Fruit fly (Drosophila melanogaster) whole organism, embryonic: ENCODE data around the gene tai.

ENCODE experiments used
- Bdp1 ChIP-seq: fragments of 200-800 bp; sonication (Bioruptor generic); optimal IDR thresholded peaks from 3 replicates; lab custom pipeline; 2016; ENCODE audit warnings: missing biosample characterization, missing genetic modification characterization
- Bgb ChIP-seq: fragments of 200-800 bp; sonication (Bioruptor generic); IDR thresholded peaks from 2 replicates; pipeline ENCODE4 v1.3.6; 2022; ENCODE audit warnings: missing biosample characterization, missing genetic modification characterization; ENCODE audit not compliant: partially characterized antibody
- Bteb2 ChIP-seq: fragments of 200-800 bp; sonication (Bioruptor generic); optimal IDR thresholded peaks from 2 replicates; lab custom pipeline; 2016; ENCODE audit warnings: missing biosample characterization, missing genetic modification characterization
- CG10267 ChIP-seq: fragments of 200-800 bp; sonication (Bioruptor generic); optimal IDR thresholded peaks from 2 replicates; lab custom pipeline; 2018; ENCODE audit warnings: missing biosample characterization, mild to moderate bottlenecking, missing genetic modification characterization, moderate library complexity
- CG10366 ChIP-seq: fragments of 200-800 bp; sonication (Bioruptor generic); IDR thresholded peaks from 2 replicates; pipeline ENCODE4 v1.3.6; 2022; ENCODE audit warnings: missing biosample characterization, missing genetic modification characterization
- CG10543 ChIP-seq: fragments of 200-800 bp; sonication (Bioruptor generic); optimal IDR thresholded peaks from 3 replicates; lab custom pipeline; 2017; ENCODE audit warnings: missing biosample characterization, mild to moderate bottlenecking, missing genetic modification characterization, moderate library complexity
- CG10959 ChIP-seq: fragments of 200-800 bp; sonication (Bioruptor generic); IDR thresholded peaks from 2 replicates; pipeline ENCODE4 v1.3.6; 2022; ENCODE audit warnings: missing biosample characterization, missing genetic modification characterization
- CG11504 ChIP-seq: fragments of 200-800 bp; sonication (Bioruptor generic); optimal IDR thresholded peaks from 3 replicates; lab custom pipeline; 2019; ENCODE audit warnings: missing biosample characterization, mild to moderate bottlenecking, missing genetic modification characterization, moderate library complexity
- CG11696 ChIP-seq: fragments of 200-800 bp; sonication (Bioruptor generic); IDR thresholded peaks from 2 replicates; pipeline ENCODE4 v1.3.6; 2022; ENCODE audit warnings: missing biosample characterization, missing genetic modification characterization
- CG11723 ChIP-seq: fragments of 200-800 bp; sonication (Bioruptor generic); optimal IDR thresholded peaks from 2 replicates; lab custom pipeline; 2017; ENCODE audit warnings: missing biosample characterization, mild to moderate bottlenecking, missing genetic modification characterization
- CG12744 ChIP-seq: fragments of 200-800 bp; sonication (Bioruptor generic); optimal IDR thresholded peaks from 2 replicates; lab custom pipeline; 2016; ENCODE audit warnings: missing biosample characterization, missing genetic modification characterization
- CG12769 ChIP-seq: fragments of 200-800 bp; sonication (Bioruptor generic); optimal IDR thresholded peaks from 2 replicates; lab custom pipeline; 2019; ENCODE audit warnings: missing biosample characterization, mild to moderate bottlenecking, missing genetic modification characterization, moderate library complexity
- CG13894 ChIP-seq: fragments of 200-800 bp; sonication (Bioruptor generic); optimal IDR thresholded peaks from 3 replicates; lab custom pipeline; 2018; ENCODE audit warnings: missing biosample characterization, mild to moderate bottlenecking, missing genetic modification characterization, moderate library complexity
- CG14014 ChIP-seq: fragments of 200-800 bp; sonication (Bioruptor generic); IDR thresholded peaks from 2 replicates; pipeline ENCODE4 v1.3.6; 2022; ENCODE audit warnings: missing biosample characterization, missing genetic modification characterization
- CG16779 ChIP-seq: fragments of 200-800 bp; sonication (Bioruptor generic); IDR thresholded peaks from 2 replicates; pipeline ENCODE4 v1.3.6; 2022; ENCODE audit warnings: missing biosample characterization, missing genetic modification characterization
- CG17568 ChIP-seq: fragments of 200-800 bp; sonication (Bioruptor generic); optimal IDR thresholded peaks from 2 replicates; lab custom pipeline; 2018; ENCODE audit warnings: missing biosample characterization, mild to moderate bottlenecking, missing genetic modification characterization, moderate library complexity
- CG2712 ChIP-seq: fragments of 200-800 bp; optimal IDR thresholded peaks from 3 replicates; lab custom pipeline; 2019; ENCODE audit warnings: missing biosample characterization, mild to moderate bottlenecking, missing genetic modification characterization, moderate library complexity
- CG30431 ChIP-seq: fragments of 200-800 bp; sonication (Bioruptor generic); optimal IDR thresholded peaks from 2 replicates; lab custom pipeline; 2017; ENCODE audit warnings: missing biosample characterization, missing genetic modification characterization
- CG3281 ChIP-seq: fragments of 200-800 bp; sonication (Bioruptor generic); optimal IDR thresholded peaks from 3 replicates; lab custom pipeline; 2017; ENCODE audit warnings: missing biosample characterization, mild to moderate bottlenecking, missing genetic modification characterization
- CG33213 ChIP-seq: fragments of 200-800 bp; sonication (Bioruptor generic); optimal IDR thresholded peaks from 3 replicates; lab custom pipeline; 2016; ENCODE audit warnings: missing biosample characterization, missing genetic modification characterization
- CG43689 ChIP-seq: fragments of 200-800 bp; sonication (Bioruptor generic); IDR thresholded peaks from 2 replicates; pipeline ENCODE4 v1.3.6; 2022; ENCODE audit warnings: missing biosample characterization, missing genetic modification characterization
- CG4424 ChIP-seq: fragments of 200-800 bp; sonication (Bioruptor generic); optimal IDR thresholded peaks from 3 replicates; lab custom pipeline; 2016; ENCODE audit warnings: missing biosample characterization, missing genetic modification characterization
- CG6813 ChIP-seq: fragments of 200-800 bp; sonication (Bioruptor generic); optimal IDR thresholded peaks from 2 replicates; lab custom pipeline; 2017; ENCODE audit warnings: missing biosample characterization, missing genetic modification characterization, mild to moderate bottlenecking, moderate library complexity, missing genetic modification reagents
- CG7839 ChIP-seq: fragments of 200-800 bp; sonication (Bioruptor generic); optimal IDR thresholded peaks from 3 replicates; lab custom pipeline; 2018; ENCODE audit warnings: missing biosample characterization, mild to moderate bottlenecking, missing genetic modification characterization, moderate library complexity
- CG9727 ChIP-seq: fragments of 200-800 bp; sonication (Bioruptor generic); optimal IDR thresholded peaks from 3 replicates; lab custom pipeline; 2017; ENCODE audit warnings: missing biosample characterization, mild to moderate bottlenecking, missing genetic modification characterization
- Dref ChIP-seq: fragments of 200-800 bp; sonication (Bioruptor generic); IDR thresholded peaks from 2 replicates; pipeline ENCODE4 v1.3.6; 2022; ENCODE audit warnings: missing biosample characterization, missing genetic modification characterization
- E2f1 ChIP-seq: fragments of 200-800 bp; sonication (Bioruptor generic); IDR thresholded peaks from 2 replicates; pipeline ENCODE4 v1.3.6; 2022; ENCODE audit warnings: missing biosample characterization, missing genetic modification characterization
- H2.0 ChIP-seq: fragments of 200-800 bp; sonication (Bioruptor generic); IDR thresholded peaks from 2 replicates; pipeline ENCODE4 v1.3.6; 2022; ENCODE audit warnings: missing biosample characterization, missing genetic modification characterization
- Lhr ChIP-seq: fragments of 200-800 bp; sonication (Bioruptor generic); optimal IDR thresholded peaks from 3 replicates; lab custom pipeline; 2017; ENCODE audit warnings: mild to moderate bottlenecking, missing biosample characterization, missing genetic modification reagents, missing genetic modification characterization
- NFAT ChIP-seq: fragments of 200-800 bp; sonication (Bioruptor generic); IDR thresholded peaks from 2 replicates; pipeline ENCODE4 v1.3.6; 2022; ENCODE audit warnings: missing biosample characterization, missing genetic modification characterization
- NK7.1 ChIP-seq: fragments of 200-800 bp; sonication (Bioruptor generic); optimal IDR thresholded peaks from 3 replicates; lab custom pipeline; 2016; ENCODE audit warnings: missing biosample characterization, missing genetic modification characterization
- Oaz ChIP-seq: fragments of 200-800 bp; sonication (Bioruptor generic); IDR thresholded peaks from 2 replicates; pipeline ENCODE4 v1.3.6; 2022; ENCODE audit warnings: missing biosample characterization, missing genetic modification characterization
- Optix ChIP-seq: fragments of 200-800 bp; sonication (Bioruptor generic); IDR thresholded peaks from 3 replicates; pipeline ENCODE4 v1.3.6; 2022; ENCODE audit warnings: missing biosample characterization, missing genetic modification characterization
- Ssrp ChIP-seq: fragments of 200-800 bp; sonication (Bioruptor generic); optimal IDR thresholded peaks from 2 replicates; lab custom pipeline; 2018; ENCODE audit warnings: missing biosample characterization, mild to moderate bottlenecking, missing genetic modification characterization, moderate library complexity
- ap ChIP-seq: fragments of 200-800 bp; sonication (Bioruptor generic); IDR thresholded peaks from 2 replicates; pipeline ENCODE4 v1.3.6; 2022; ENCODE audit warnings: missing biosample characterization, missing genetic modification characterization
- bab2 ChIP-seq: fragments of 200-800 bp; sonication (Bioruptor generic); optimal IDR thresholded peaks from 2 replicates; lab custom pipeline; 2016; ENCODE audit warnings: missing biosample characterization, missing genetic modification characterization
- chinmo ChIP-seq: fragments of 200-800 bp; sonication (Bioruptor generic); IDR thresholded peaks from 4 replicates; pipeline ENCODE4 v1.3.6; 2022; ENCODE audit warnings: missing biosample characterization, missing genetic modification characterization; ENCODE audit not compliant: partially characterized antibody
- cwo ChIP-seq: fragments of 200-800 bp; sonication (Bioruptor generic); optimal IDR thresholded peaks from 3 replicates; lab custom pipeline; 2017; ENCODE audit warnings: missing biosample characterization, missing genetic modification characterization, mild to moderate bottlenecking, moderate library complexity, missing genetic modification reagents
- dysf ChIP-seq: fragments of 200-800 bp; sonication (Bioruptor generic); IDR thresholded peaks from 3 replicates; pipeline ENCODE4 v1.3.6; 2022; ENCODE audit warnings: missing biosample characterization, missing genetic modification characterization
- fd3F ChIP-seq: fragments of 200-800 bp; sonication (Bioruptor generic); optimal IDR thresholded peaks from 2 replicates; lab custom pipeline; 2018; ENCODE audit warnings: missing biosample characterization, mild to moderate bottlenecking, missing genetic modification characterization, moderate library complexity
- gsb ChIP-seq: fragments of 200-800 bp; sonication (Bioruptor generic); IDR thresholded peaks from 2 replicates; pipeline ENCODE4 v1.3.6; 2022; ENCODE audit warnings: missing biosample characterization, missing genetic modification characterization
- her ChIP-seq: fragments of 200-800 bp; sonication (Bioruptor generic); optimal IDR thresholded peaks from 2 replicates; lab custom pipeline; 2016; ENCODE audit warnings: missing biosample characterization, missing genetic modification characterization
- lbe ChIP-seq: fragments of 200-800 bp; sonication (Bioruptor generic); optimal IDR thresholded peaks from 2 replicates; lab custom pipeline; 2016; ENCODE audit warnings: missing biosample characterization, mild to moderate bottlenecking, missing genetic modification characterization
- lola ChIP-seq, 3 experiments: fragments of >200 bp in 2 of 3; fragments of 200-800 bp in 1 of 3; sonication (Bioruptor generic) in 1 of 3; optimal IDR thresholded peaks; 2 replicates each; lab custom pipeline; 2017 to 2019; ENCODE audit warnings: missing biosample characterization in 3 of 3, missing genetic modification characterization in 3 of 3, mild to moderate bottlenecking in 1 of 3, moderate library complexity in 1 of 3
- onecut ChIP-seq: fragments of 200-800 bp; sonication (Bioruptor generic); IDR thresholded peaks from 2 replicates; pipeline ENCODE4 v1.3.6; 2022; ENCODE audit warnings: missing biosample characterization, missing genetic modification characterization
- psq ChIP-seq: fragments of 200-800 bp; sonication (Bioruptor generic); optimal IDR thresholded peaks from 2 replicates; lab custom pipeline; 2017; ENCODE audit warnings: missing biosample characterization, missing genetic modification characterization
- schlank ChIP-seq: fragments of 200-800 bp; sonication (Bioruptor generic); optimal IDR thresholded peaks from 2 replicates; lab custom pipeline; 2018; ENCODE audit warnings: missing biosample characterization, mild to moderate bottlenecking, missing genetic modification characterization
- sd ChIP-seq: fragments of 200-800 bp; sonication (Bioruptor generic); optimal IDR thresholded peaks from 3 replicates; lab custom pipeline; 2018; ENCODE audit warnings: missing biosample characterization, mild to moderate bottlenecking, missing genetic modification characterization, moderate library complexity
- sob ChIP-seq: fragments of 200-800 bp; sonication (Bioruptor generic); IDR thresholded peaks from 2 replicates; pipeline ENCODE4 v1.3.6; 2022; ENCODE audit warnings: missing biosample characterization, missing genetic modification characterization
- sqz ChIP-seq: fragments of 200-800 bp; sonication (Bioruptor generic); optimal IDR thresholded peaks from 3 replicates; lab custom pipeline; 2018; ENCODE audit warnings: missing biosample characterization, mild to moderate bottlenecking, missing genetic modification characterization
- stc ChIP-seq: fragments of 200-800 bp; sonication (Bioruptor generic); IDR thresholded peaks from 2 replicates; pipeline ENCODE4 v1.3.6; 2022; ENCODE audit warnings: missing biosample characterization, missing genetic modification characterization
- unc-4 ChIP-seq: fragments of 200-800 bp; sonication (Bioruptor generic); IDR thresholded peaks from 2 replicates; pipeline ENCODE4 v1.3.6; 2022; ENCODE audit warnings: missing biosample characterization, missing genetic modification characterization; ENCODE audit not compliant: partially characterized antibody

Gene tai

DNA sequence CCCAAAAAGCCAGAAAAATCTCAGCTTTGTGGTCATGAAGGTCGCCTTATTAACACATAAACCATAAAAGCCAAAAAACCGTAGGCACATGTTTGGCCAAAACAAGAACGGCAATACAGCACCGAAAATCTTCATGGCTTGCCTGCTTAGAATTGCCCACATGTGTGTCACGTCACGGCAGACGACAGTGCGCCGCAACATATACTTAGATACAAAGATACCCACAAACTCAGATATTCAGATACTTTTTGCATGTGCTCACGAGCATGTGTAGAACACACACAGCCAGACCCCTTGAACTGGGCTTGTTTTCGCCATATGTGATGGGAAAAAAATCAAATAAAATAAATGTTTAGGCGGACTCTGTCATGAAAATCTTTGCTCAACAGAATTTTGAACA lies 15.8 kb upstream of the tai start (continued):
- no peak for TF ChIP-seq CG10959 (GFP tag; lab: Robert Waterston, UW)
- peak; percentile 47 for TF ChIP-seq CG12769
- no peak for TF ChIP-seq Bdp1
- TF ChIP-seq schlank (tag; lab: Kevin White, UChicago), result no peak
- no peak for TF ChIP-seq her (GFP tag; lab: Kevin White, UChicago)
- TF ChIP-seq CG14014, result no peak
- no peak for TF ChIP-seq gsb (GFP tag; lab: Robert Waterston, UW)
- TF ChIP-seq CG10366 (GFP tag; lab: Robert Waterston, UW), result no peak
- TF ChIP-seq CG12744 (GFP tag; lab: Kevin White, UChicago), result no peak
- TF ChIP-seq CG33213 (GFP tag; lab: Kevin White, UChicago), result no peak
- TF ChIP-seq Lhr (GFP tag; lab: Kevin White, UChicago), result no peak
- no peak for TF ChIP-seq sob
- TF ChIP-seq dysf (GFP tag; lab: Robert Waterston, UW), result no peak
- TF ChIP-seq CG13894, result peak; percentile 78
- TF ChIP-seq CG7839, result no peak
- TF ChIP-seq CG10543 (GFP tag; lab: Kevin White, UChicago), result no peak
- TF ChIP-seq sd (tag; lab: Kevin White, UChicago), result peak; percentile 63
- no peak for TF ChIP-seq stc (GFP tag; lab: Robert Waterston, UW)
- no peak for TF ChIP-seq H2.0 (GFP tag; lab: Robert Waterston, UW)
- TF ChIP-seq CG10267, result no peak
- TF ChIP-seq bab2 (GFP tag; lab: Kevin White, UChicago), result no peak
- peak; percentile 17 for TF ChIP-seq CG11504 (tag; lab: Kevin White, UChicago)
- no peak for TF ChIP-seq Optix (GFP tag; lab: Robert Waterston, UW)
- TF ChIP-seq NK7.1 (GFP tag; lab: Kevin White, UChicago), result no peak
- peak; percentile 85; the same call in 3 of the 4 replicates for TF ChIP-seq chinmo (GFP tag; lab: Robert Waterston, UW)
- no peak for TF ChIP-seq unc-4 (GFP tag; lab: Robert Waterston, UW)
- no peak for TF ChIP-seq NFAT (GFP tag; lab: Robert Waterston, UW)
- TF ChIP-seq Ssrp (tag; lab: Kevin White, UChicago), result no peak
- 0 out of 2 replicates have a peak, but pooled peaks have one; percentile 18 for TF ChIP-seq CG16779 (GFP tag; lab: Robert Waterston, UW)
- no peak for TF ChIP-seq CG2712 (tag; lab: Kevin White, UChicago)
- TF ChIP-seq CG11696 (GFP tag; lab: Robert Waterston, UW), result no peak
- no peak for TF ChIP-seq lbe (GFP tag; lab: Kevin White, UChicago)
- no peak for TF ChIP-seq Dref (GFP tag; lab: Robert Waterston, UW)
- TF ChIP-seq CG43689 (GFP tag; lab: Robert Waterston, UW), result no peak
- TF ChIP-seq CG9727 (GFP tag; lab: Kevin White, UChicago), result no peak
- no peak for TF ChIP-seq CG3281 (GFP tag; lab: Kevin White, UChicago)
- no peak for TF ChIP-seq CG6813
- TF ChIP-seq sqz (GFP tag; lab: Kevin White, UChicago), result peak; percentile 5
- no peak for TF ChIP-seq CG30431 (GFP tag; lab: Kevin White, UChicago)
- no peak for TF ChIP-seq psq (GFP tag; lab: Kevin White, UChicago)
- TF ChIP-seq cwo (GFP tag; lab: Kevin White, UChicago), result peak; percentile 29
- TF ChIP-seq Bteb2, result no peak
- 0 out of 2 replicates have a peak, but pooled peaks have one; percentile 14 for TF ChIP-seq Bgb (GFP tag; lab: Robert Waterston, UW)
- TF ChIP-seq E2f1 (GFP tag; lab: Robert Waterston, UW), result no peak
- no peak for TF ChIP-seq ap (GFP tag; lab: Robert Waterston, UW)
- TF ChIP-seq Oaz (GFP tag; lab: Robert Waterston, UW), result no peak
- no peak for TF ChIP-seq lola (GFP tag; optimal IDR thresholded peaks at IDR 0.05; lab: Kevin White, UChicago)
- no peak for TF ChIP-seq CG4424
- TF ChIP-seq CG11723, result no peak
- TF ChIP-seq CG17568 (GFP tag; lab: Kevin White, UChicago), result no peak
- no peak for TF ChIP-seq fd3F (GFP tag; lab: Kevin White, UChicago)
- TF ChIP-seq onecut (GFP tag; lab: Robert Waterston, UW), result no peak
